Fruit fly (Drosophila melanogaster) whole organism, embryonic: Measurements from ENCODE around the gene sro.
A peak's percentile ranks its signal among the peaks of the same experiment; 100 is the strongest.

ENCODE experiments used
- Abd-B ChIP-seq: fragments of 200-800 bp; sonication (Bioruptor generic); optimal IDR thresholded peaks from 2 replicates; lab custom pipeline; 2018; ENCODE audit warnings: missing biosample characterization, mild to moderate bottlenecking, missing genetic modification characterization, moderate library complexity
- Atf6 ChIP-seq: fragments of 200-800 bp; sonication (Bioruptor generic); IDR thresholded peaks from 2 replicates; pipeline ENCODE4 v1.3.6; 2022; ENCODE audit warnings: missing biosample characterization, missing genetic modification characterization
- Bdp1 ChIP-seq: fragments of 200-800 bp; sonication (Bioruptor generic); optimal IDR thresholded peaks from 3 replicates; lab custom pipeline; 2016; ENCODE audit warnings: missing biosample characterization, missing genetic modification characterization
- C15 ChIP-seq: fragments of 200-800 bp; sonication (Bioruptor generic); IDR thresholded peaks from 3 replicates; pipeline ENCODE4 v1.3.6; 2022; ENCODE audit warnings: missing biosample characterization, missing genetic modification characterization
- CG10274 ChIP-seq: fragments of 200-800 bp; sonication (Bioruptor generic); optimal IDR thresholded peaks from 3 replicates; lab custom pipeline; 2017; ENCODE audit warnings: missing biosample characterization, mild to moderate bottlenecking, missing genetic modification characterization
- CG10431 ChIP-seq: fragments of 200-800 bp; sonication (Bioruptor generic); optimal IDR thresholded peaks from 3 replicates; lab custom pipeline; 2018; ENCODE audit warnings: missing biosample characterization, mild to moderate bottlenecking, missing genetic modification characterization
- CG12219 ChIP-seq: fragments of 200-800 bp; sonication (Bioruptor generic); optimal IDR thresholded peaks from 3 replicates; lab custom pipeline; 2018; ENCODE audit warnings: missing biosample characterization, mild to moderate bottlenecking, missing genetic modification characterization
- CG17361 ChIP-seq: fragments of 200-800 bp; sonication (Bioruptor generic); IDR thresholded peaks from 3 replicates; pipeline ENCODE4 v1.3.6; 2022; ENCODE audit warnings: missing biosample characterization, missing genetic modification characterization
- CG17568 ChIP-seq: fragments of 200-800 bp; sonication (Bioruptor generic); optimal IDR thresholded peaks from 2 replicates; lab custom pipeline; 2018; ENCODE audit warnings: missing biosample characterization, mild to moderate bottlenecking, missing genetic modification characterization, moderate library complexity
- CG18619 ChIP-seq: fragments of 200-800 bp; sonication (Bioruptor generic); optimal IDR thresholded peaks from 3 replicates; lab custom pipeline; 2017; ENCODE audit warnings: missing biosample characterization, mild to moderate bottlenecking, missing genetic modification characterization
- CG2116 ChIP-seq: fragments of 200-800 bp; sonication (Bioruptor generic); optimal IDR thresholded peaks from 3 replicates; lab custom pipeline; 2018; ENCODE audit warnings: missing biosample characterization, mild to moderate bottlenecking, missing genetic modification characterization
- CG3847 ChIP-seq: fragments of 200-800 bp; sonication (Bioruptor generic); IDR thresholded peaks from 2 replicates; pipeline ENCODE4 v1.3.6; 2022; ENCODE audit warnings: missing biosample characterization, missing genetic modification characterization
- CG4854 ChIP-seq: fragments of 200-800 bp; sonication (Bioruptor generic); optimal IDR thresholded peaks from 2 replicates; lab custom pipeline; 2016; ENCODE audit warnings: missing biosample characterization, missing genetic modification characterization, inconsistent platforms
- CG6272 ChIP-seq: fragments of 200-800 bp; sonication (Bioruptor generic); IDR thresholded peaks from 2 replicates; pipeline ENCODE4 v1.3.6; 2022; ENCODE audit warnings: missing biosample characterization, missing genetic modification characterization
- CG6689 ChIP-seq: fragments of 200-800 bp; sonication (Bioruptor generic); IDR thresholded peaks from 2 replicates; pipeline ENCODE4 v1.3.6; 2022; ENCODE audit warnings: missing biosample characterization, missing genetic modification characterization
- E2f1 ChIP-seq: fragments of 200-800 bp; sonication (Bioruptor generic); IDR thresholded peaks from 2 replicates; pipeline ENCODE4 v1.3.6; 2022; ENCODE audit warnings: missing biosample characterization, missing genetic modification characterization
- Ets65A ChIP-seq: fragments of 200-800 bp; sonication (Bioruptor generic); peaks from one replicate; lab custom pipeline; 2016; ENCODE audit warnings: missing biosample characterization, missing genetic modification characterization
- Fer1 ChIP-seq: fragments of 200-800 bp; sonication (Bioruptor generic); optimal IDR thresholded peaks from 2 replicates; lab custom pipeline; 2017; ENCODE audit warnings: missing biosample characterization, mild to moderate bottlenecking, missing genetic modification characterization
- Fer3 ChIP-seq: fragments of 200-800 bp; sonication (Bioruptor generic); optimal IDR thresholded peaks from 2 replicates; lab custom pipeline; 2018; ENCODE audit warnings: missing biosample characterization, mild to moderate bottlenecking, missing genetic modification characterization, moderate library complexity
- Hand ChIP-seq: fragments of 200-800 bp; sonication (Bioruptor generic); optimal IDR thresholded peaks from 2 replicates; lab custom pipeline; 2017; ENCODE audit warnings: mild to moderate bottlenecking, missing biosample characterization, missing genetic modification reagents, missing genetic modification characterization
- Hr39 ChIP-seq: fragments of >200 bp; optimal IDR thresholded peaks from 2 replicates; lab custom pipeline; 2017
- MESR4 ChIP-seq: fragments of 200-800 bp; sonication (Bioruptor generic); optimal IDR thresholded peaks from 2 replicates; lab custom pipeline; 2018; ENCODE audit warnings: missing biosample characterization, mild to moderate bottlenecking, missing genetic modification characterization, moderate library complexity
- MTF-1 ChIP-seq: fragments of 200-800 bp; sonication (Bioruptor generic); optimal IDR thresholded peaks from 2 replicates; lab custom pipeline; 2018; ENCODE audit warnings: missing biosample characterization, mild to moderate bottlenecking, missing genetic modification characterization, borderline replicate concordance
- Max ChIP-seq: fragments of 200-800 bp; sonication (Bioruptor generic); optimal IDR thresholded peaks from 2 replicates; lab custom pipeline; 2016; ENCODE audit warnings: missing biosample characterization, mild to moderate bottlenecking, missing genetic modification characterization
- Med ChIP-seq: fragments of 200-800 bp; sonication (Bioruptor generic); peaks from one replicate; lab custom pipeline; 2016; ENCODE audit warnings: missing biosample characterization, missing genetic modification characterization, mild to moderate bottlenecking, inconsistent platforms, moderate library complexity
- Sry-δ ChIP-seq: fragments of 200-800 bp; sonication (Bioruptor generic); optimal IDR thresholded peaks from 2 replicates; lab custom pipeline; 2016; ENCODE audit warnings: missing biosample characterization, missing genetic modification characterization
- Trl ChIP-seq, 3 experiments: fragments of >200 bp in 2 of 3; fragments of 200-800 bp in 1 of 3; sonication (Bioruptor generic) in 1 of 3; optimal IDR thresholded peaks; 2 replicates in 1 of 3; 3 replicates in 2 of 3; lab custom pipeline; 2016 to 2017; ENCODE audit warnings: missing biosample characterization in 1 of 3, missing genetic modification characterization in 1 of 3
- amos ChIP-seq: fragments of 200-800 bp; sonication (Bioruptor generic); IDR thresholded peaks from 2 replicates; pipeline ENCODE4 v1.3.6; 2022; ENCODE audit warnings: missing biosample characterization, missing genetic modification characterization; ENCODE audit not compliant: partially characterized antibody
- bab2 ChIP-seq: fragments of 200-800 bp; sonication (Bioruptor generic); optimal IDR thresholded peaks from 2 replicates; lab custom pipeline; 2016; ENCODE audit warnings: missing biosample characterization, missing genetic modification characterization
- dm ChIP-seq: fragments of 200-800 bp; sonication (Bioruptor generic); optimal IDR thresholded peaks from 3 replicates; lab custom pipeline; 2016; ENCODE audit warnings: missing biosample characterization, missing genetic modification characterization
- ems ChIP-seq: fragments of 200-800 bp; sonication (Bioruptor generic); optimal IDR thresholded peaks from 3 replicates; lab custom pipeline; 2016; ENCODE audit warnings: missing biosample characterization, missing genetic modification characterization
- gfzf ChIP-seq: fragments of 200-800 bp; sonication (Bioruptor generic); optimal IDR thresholded peaks from 2 replicates; lab custom pipeline; 2016; ENCODE audit warnings: missing biosample characterization, mild to moderate bottlenecking, missing genetic modification characterization, moderate library complexity
- gro ChIP-seq: fragments of 200-800 bp; sonication (Bioruptor generic); optimal IDR thresholded peaks from 2 replicates; lab custom pipeline; 2016; ENCODE audit warnings: missing biosample characterization, missing genetic modification characterization
- jumu ChIP-seq: fragments of 200-800 bp; sonication (Bioruptor generic); optimal IDR thresholded peaks from 3 replicates; lab custom pipeline; 2016; ENCODE audit warnings: missing biosample characterization, missing genetic modification characterization
- lbe ChIP-seq: fragments of 200-800 bp; sonication (Bioruptor generic); optimal IDR thresholded peaks from 2 replicates; lab custom pipeline; 2016; ENCODE audit warnings: missing biosample characterization, mild to moderate bottlenecking, missing genetic modification characterization
- lilli ChIP-seq: fragments of 200-800 bp; sonication (Bioruptor generic); optimal IDR thresholded peaks from 3 replicates; lab custom pipeline; 2016; ENCODE audit warnings: missing biosample characterization, missing genetic modification characterization
- nom ChIP-seq: fragments of 200-800 bp; sonication (Bioruptor generic); optimal IDR thresholded peaks from 2 replicates; lab custom pipeline; 2017; ENCODE audit warnings: missing biosample characterization, missing genetic modification characterization, mild to moderate bottlenecking, moderate library complexity, missing genetic modification reagents
- org-1 ChIP-seq: fragments of 200-800 bp; sonication (Bioruptor generic); optimal IDR thresholded peaks from 2 replicates; lab custom pipeline; 2017; ENCODE audit warnings: missing biosample characterization, missing genetic modification characterization
- otp ChIP-seq: fragments of 200-800 bp; sonication (Bioruptor generic); IDR thresholded peaks from 3 replicates; pipeline ENCODE4, ENCODE4 v1.3.6; 2022; ENCODE audit warnings: missing biosample characterization, missing genetic modification characterization
- peb ChIP-seq: fragments of 200-800 bp; sonication (Bioruptor generic); IDR thresholded peaks from 2 replicates; pipeline ENCODE4 v1.3.6; 2022; ENCODE audit warnings: missing biosample characterization, missing genetic modification characterization
- phol ChIP-seq: fragments of 200-800 bp; sonication (Bioruptor generic); optimal IDR thresholded peaks from 3 replicates; lab custom pipeline; 2018; ENCODE audit warnings: missing biosample characterization, mild to moderate bottlenecking, missing genetic modification characterization, moderate library complexity
- prd ChIP-seq, 3 experiments: fragments of >200 bp in 2 of 3; fragments of 200-800 bp in 1 of 3; sonication (Bioruptor generic) in 1 of 3; optimal IDR thresholded peaks in 2 of 3; IDR thresholded peaks in 1 of 3; 2 replicates in 2 of 3; 3 replicates in 1 of 3; pipeline versions ENCODE4 v1.3.6 to Lab custom; 2017 to 2022; ENCODE audit warnings: missing biosample characterization in 1 of 3, missing genetic modification characterization in 1 of 3
- run ChIP-seq: fragments of 200-800 bp; sonication (Bioruptor generic); optimal IDR thresholded peaks from 3 replicates; lab custom pipeline; 2018; ENCODE audit warnings: missing biosample characterization, mild to moderate bottlenecking, missing genetic modification characterization
- salm ChIP-seq: fragments of 200-800 bp; sonication (Bioruptor generic); optimal IDR thresholded peaks from 2 replicates; lab custom pipeline; 2018; ENCODE audit warnings: missing biosample characterization, mild to moderate bottlenecking, missing genetic modification characterization
- seq ChIP-seq: fragments of 200-800 bp; sonication (Bioruptor generic); IDR thresholded peaks from 2 replicates; pipeline ENCODE4 v1.3.6; 2022; ENCODE audit warnings: missing biosample characterization, missing genetic modification characterization
- slou ChIP-seq: fragments of 200-800 bp; sonication (Bioruptor generic); optimal IDR thresholded peaks from 3 replicates; lab custom pipeline; 2016; ENCODE audit warnings: missing biosample characterization, missing genetic modification characterization
- tgo ChIP-seq: fragments of 200-800 bp; sonication (Bioruptor generic); IDR thresholded peaks from 3 replicates; pipeline ENCODE4 v1.3.6; 2022; ENCODE audit warnings: missing biosample characterization, missing genetic modification characterization
- tup ChIP-seq: fragments of 200-800 bp; sonication (Bioruptor generic); optimal IDR thresholded peaks from 2 replicates; lab custom pipeline; 2016; ENCODE audit warnings: missing biosample characterization, mild to moderate bottlenecking, missing genetic modification characterization, moderate library complexity
- yki ChIP-seq: fragments of >200 bp; optimal IDR thresholded peaks from 3 replicates; lab custom pipeline; 2018

The sro gene

dm6 chr3R:29786016-29786996 is 8.1 kb upstream of the sro start (continued):
- TF ChIP-seq CG3847 (GFP tag; lab: Robert Waterston, UW) (no peak), phol (peak; percentile 26), peb (no peak), MESR4 (GFP tag; lab: Kevin White, UChicago) (no peak), CG17361 (GFP tag; lab: Robert Waterston, UW) (no peak), CG10274 (GFP tag; lab: Kevin White, UChicago) (no peak), Trl (optimal IDR thresholded peaks at IDR 0.05; lab: Kevin White, UChicago) (no peak), Trl (GFP tag; optimal IDR thresholded peaks at IDR 0.05; lab: Kevin White, UChicago) (no peak), CG18619 (GFP tag; lab: Kevin White, UChicago) (no peak), gfzf (GFP tag; lab: Kevin White, UChicago) (no peak), CG17568 (GFP tag; lab: Kevin White, UChicago) (no peak), salm (tag; lab: Kevin White, UChicago) (no peak), dm (GFP tag; lab: Kevin White, UChicago) (no peak), Atf6 (peak; percentile 26; the same call in 1 of the 2 replicates), CG4854 (GFP tag; lab: Kevin White, UChicago) (peak; percentile 2), Max (GFP tag; lab: Kevin White, UChicago) (peak; percentile 6), tgo (GFP tag; lab: Robert Waterston, UW) (0 out of 3 replicates have a peak, but pooled peaks have one; percentile 14), lilli (GFP tag; lab: Kevin White, UChicago) (no peak), gro (GFP tag; lab: Kevin White, UChicago) (no peak), yki (lab: Kevin White, UChicago) (no peak), Hand (no peak), prd (optimal IDR thresholded peaks at IDR 0.05; lab: Kevin White, UChicago) (no peak), prd (GFP tag; IDR thresholded peaks at IDR 0.05; lab: Robert Waterston, UW) (peak; percentile 49; the same call in 1 of the 3 replicates), Sry-δ (GFP tag; lab: Kevin White, UChicago) (no peak), CG6272 (GFP tag; lab: Robert Waterston, UW) (no peak), jumu (GFP tag; lab: Kevin White, UChicago) (no peak), CG12219 (GFP tag; lab: Kevin White, UChicago) (no peak), lbe (GFP tag; lab: Kevin White, UChicago) (peak; percentile 80), otp (GFP tag; lab: Robert Waterston, UW) (no peak), seq (GFP tag; lab: Robert Waterston, UW) (peak; percentile 36; the same call in 1 of the 2 replicates), nom (GFP tag; lab: Kevin White, UChicago) (no peak), CG6689 (GFP tag; lab: Robert Waterston, UW) (peak; percentile 14; the same call in 1 of the 2 replicates), Ets65A (peak; percentile 87), E2f1 (GFP tag; lab: Robert Waterston, UW) (0 out of 2 replicates have a peak, but pooled peaks have one; percentile 30), bab2 (GFP tag; lab: Kevin White, UChicago) (peak; percentile 18), amos (GFP tag; lab: Robert Waterston, UW) (no peak), MTF-1 (GFP tag; lab: Kevin White, UChicago) (no peak), Fer3 (no peak), Med (GFP tag; lab: Kevin White, UChicago) (peak; percentile 71), org-1 (GFP tag; lab: Kevin White, UChicago) (no peak), ems (GFP tag; lab: Kevin White, UChicago) (no peak), CG10431 (GFP tag; lab: Kevin White, UChicago) (no peak), slou (GFP tag; lab: Kevin White, UChicago) (no peak), C15 (GFP tag; lab: Robert Waterston, UW) (no peak), Hr39 (lab: Kevin White, UChicago) (no peak), tup (no peak), run (no peak), Bdp1 (no peak), CG2116 (GFP tag; lab: Kevin White, UChicago) (no peak), Fer1 (GFP tag; lab: Kevin White, UChicago) (no peak), Abd-B (no peak)
